Worm (Caenorhabditis elegans): Measurements from ENCODE around the gene bath-45.
"Not testable (repeated sequence)": the region's sequence is repeated elsewhere in the genome, so short reads cannot be mapped to it uniquely, and the experiment has no call there.

Gene bath-45

ce11 chrII:13122720-13123119, at the start of gene bath-45:
bath-45 (plus strand) TSS chrII:13123020.
- TF ChIP-seq ztf-23 (GFP tag; IDR thresholded peaks at IDR 0.05) (no peak), flt-1 (GFP tag; IDR thresholded peaks at IDR 0.05) (no peak), tab-1 (GFP tag; IDR thresholded peaks at IDR 0.05) (no peak), T22C8.4 (GFP tag; IDR thresholded peaks at IDR 0.05) (no peak), ztf-29 (GFP tag; IDR thresholded peaks at IDR 0.05) (no peak), med-1 (GFP tag; optimal IDR thresholded peaks at IDR 0.05; ENCODE audit: insufficient read depth) (no peak), ref-1 (GFP tag; conservative IDR thresholded peaks at IDR 0.05) (no peak), cog-1 (tag; optimal IDR thresholded peaks at IDR 0.05) (no peak), klf-2 (GFP tag; conservative IDR thresholded peaks at IDR 0.05) (no peak)

- TF ChIP-seq ztf-29 (GFP tag; IDR thresholded peaks at IDR 0.05) = no peak
- no peak for TF ChIP-seq ztf-23 (GFP tag; IDR thresholded peaks at IDR 0.05)
- TF ChIP-seq ref-1 (GFP tag; conservative IDR thresholded peaks at IDR 0.05) = no peak
- no peak for TF ChIP-seq klf-2 (GFP tag; conservative IDR thresholded peaks at IDR 0.05)
- TF ChIP-seq med-1 (GFP tag; optimal IDR thresholded peaks at IDR 0.05; ENCODE audit: insufficient read depth) = no peak
- TF ChIP-seq flt-1 (GFP tag; IDR thresholded peaks at IDR 0.05) = no peak
- no peak for TF ChIP-seq cog-1 (tag; optimal IDR thresholded peaks at IDR 0.05)
- TF ChIP-seq tab-1 (GFP tag; IDR thresholded peaks at IDR 0.05) = no peak
- no peak for TF ChIP-seq T22C8.4 (GFP tag; IDR thresholded peaks at IDR 0.05)
Observed at ce11 chrII:13073102-13073501, 49.7 kb upstream of the bath-45 start, which contains the start of gene F42G4.5. F42G4.5 (plus strand) TSS chrII:13073480.

ce11 chrII:13073742-13074141, 49.1 kb upstream of the bath-45 start:
- TF ChIP-seq ztf-29 (GFP tag; IDR thresholded peaks at IDR 0.05) = no peak
- TF ChIP-seq med-1 (GFP tag; optimal IDR thresholded peaks at IDR 0.05; ENCODE audit: insufficient read depth) = no peak
- no peak for TF ChIP-seq T22C8.4 (GFP tag; IDR thresholded peaks at IDR 0.05)
- no peak for TF ChIP-seq tab-1 (GFP tag; IDR thresholded peaks at IDR 0.05)
- no peak for TF ChIP-seq klf-2 (GFP tag; conservative IDR thresholded peaks at IDR 0.05)
- TF ChIP-seq flt-1 (GFP tag; IDR thresholded peaks at IDR 0.05) = no peak
- no peak for TF ChIP-seq cog-1 (tag; optimal IDR thresholded peaks at IDR 0.05)
- no peak for TF ChIP-seq ztf-23 (GFP tag; IDR thresholded peaks at IDR 0.05)
- no peak for TF ChIP-seq ref-1 (GFP tag; conservative IDR thresholded peaks at IDR 0.05)

DNA sequence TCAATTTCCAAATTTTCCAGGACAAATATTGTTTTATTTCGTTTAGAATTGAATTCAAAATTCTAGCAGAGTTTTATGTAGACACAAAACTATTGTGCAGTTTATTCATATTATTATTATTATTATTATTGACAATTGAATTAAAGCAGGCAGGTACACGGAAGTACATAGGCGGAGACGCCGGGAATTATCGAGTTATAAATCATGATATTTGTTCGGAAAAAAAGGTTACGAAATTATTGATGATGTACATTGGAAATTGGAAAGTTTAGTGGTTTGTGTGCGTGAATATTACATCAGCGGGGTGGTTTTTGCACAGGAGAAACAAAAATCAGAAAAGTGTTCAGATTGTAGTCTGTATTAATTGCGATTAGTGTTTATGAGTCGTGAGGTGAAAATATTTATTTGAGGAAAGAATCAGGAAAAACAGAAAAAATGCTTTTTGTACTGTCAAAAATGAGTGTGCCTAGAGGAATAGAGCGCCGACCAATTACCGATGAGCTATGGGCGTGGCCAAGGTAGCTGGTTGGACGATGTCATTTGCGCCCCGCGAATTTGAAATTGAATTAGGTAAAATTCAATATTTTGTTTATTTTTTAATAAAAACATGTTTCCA, 46.4 kb upstream of the bath-45 start:
- no peak for TF ChIP-seq med-1 (GFP tag; optimal IDR thresholded peaks at IDR 0.05; ENCODE audit: insufficient read depth)
- no peak for TF ChIP-seq ztf-29 (GFP tag; IDR thresholded peaks at IDR 0.05)
- TF ChIP-seq tab-1 (GFP tag; IDR thresholded peaks at IDR 0.05) = no peak
- TF ChIP-seq T22C8.4 (GFP tag; IDR thresholded peaks at IDR 0.05) = no peak
- no peak for TF ChIP-seq cog-1 (tag; optimal IDR thresholded peaks at IDR 0.05)
- no peak for TF ChIP-seq flt-1 (GFP tag; IDR thresholded peaks at IDR 0.05)
- TF ChIP-seq klf-2 (GFP tag; conservative IDR thresholded peaks at IDR 0.05) = no peak
- TF ChIP-seq ref-1 (GFP tag; conservative IDR thresholded peaks at IDR 0.05) = no peak
- TF ChIP-seq ztf-23 (GFP tag; IDR thresholded peaks at IDR 0.05) = no peak

ce11 chrII:13077746-13078145, 45.1 kb upstream of the bath-45 start:
- TF ChIP-seq ztf-23 (GFP tag; IDR thresholded peaks at IDR 0.05) = no peak
- TF ChIP-seq ztf-29 (GFP tag; IDR thresholded peaks at IDR 0.05) = no peak
- TF ChIP-seq med-1 (GFP tag; optimal IDR thresholded peaks at IDR 0.05; ENCODE audit: insufficient read depth) = no peak
- no peak for TF ChIP-seq ref-1 (GFP tag; conservative IDR thresholded peaks at IDR 0.05)
- TF ChIP-seq klf-2 (GFP tag; conservative IDR thresholded peaks at IDR 0.05) = no peak
- TF ChIP-seq cog-1 (tag; optimal IDR thresholded peaks at IDR 0.05) = no peak
- TF ChIP-seq flt-1 (GFP tag; IDR thresholded peaks at IDR 0.05) = no peak
- TF ChIP-seq tab-1 (GFP tag; IDR thresholded peaks at IDR 0.05) = no peak
- no peak for TF ChIP-seq T22C8.4 (GFP tag; IDR thresholded peaks at IDR 0.05)

DNA sequence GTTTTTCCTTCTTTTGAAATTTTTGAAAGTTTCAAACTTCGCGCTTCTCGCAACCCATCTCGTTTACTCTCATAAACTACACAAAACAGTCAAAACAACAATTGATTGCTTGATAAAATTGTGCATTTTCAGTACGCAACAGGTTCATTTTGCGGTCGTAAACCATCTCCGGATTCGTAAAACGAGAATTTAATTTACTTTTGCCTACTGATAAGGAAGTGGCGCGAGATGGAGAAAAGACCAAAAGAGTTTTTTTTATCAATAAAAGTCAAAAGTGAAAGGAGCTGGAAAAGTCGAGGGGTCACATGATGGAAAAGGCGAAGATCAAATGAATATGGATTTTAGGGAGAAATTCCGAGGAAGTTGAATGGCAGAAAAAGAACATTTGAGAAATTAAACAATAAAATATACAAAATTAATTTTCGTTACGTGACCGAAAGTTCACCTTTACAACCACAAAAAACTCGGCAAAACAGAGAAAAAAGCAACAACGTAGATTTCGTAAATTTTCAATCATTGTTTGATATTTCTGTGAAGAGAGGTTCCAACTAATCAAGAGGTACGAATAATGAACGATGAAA, 43.9 kb upstream of the bath-45 start, which contains the start of gene F42G4.6:
Gene F42G4.6 (plus strand): TSS at position 531 of the 581 bp plus-strand sequence.
- TF ChIP-seq ref-1 (GFP tag; conservative IDR thresholded peaks at IDR 0.05) = no peak
- TF ChIP-seq tab-1 (GFP tag; IDR thresholded peaks at IDR 0.05) = no peak

- TF ChIP-seq ref-1 (GFP tag; conservative IDR thresholded peaks at IDR 0.05); med-1 (GFP tag; optimal IDR thresholded peaks at IDR 0.05; ENCODE audit: insufficient read depth); klf-2 (GFP tag; conservative IDR thresholded peaks at IDR 0.05): not testable (repeated sequence)
Observed at ce11 chrII:13080607-13081006, 42.2 kb upstream of the bath-45 start, which contains the start of gene Y81G3A.2. Y81G3A.2 (plus strand) TSS chrII:13080907.

- TF ChIP-seq ztf-23 (GFP tag; IDR thresholded peaks at IDR 0.05); flt-1 (GFP tag; IDR thresholded peaks at IDR 0.05); med-1 (GFP tag; optimal IDR thresholded peaks at IDR 0.05; ENCODE audit: insufficient read depth): not testable (repeated sequence)
Observed at ce11 chrII:13082403-13082802, 40.4 kb upstream of the bath-45 start, which contains the start of gene Y81G3A.6. Y81G3A.6 (minus strand) TSS chrII:13082503.

DNA sequence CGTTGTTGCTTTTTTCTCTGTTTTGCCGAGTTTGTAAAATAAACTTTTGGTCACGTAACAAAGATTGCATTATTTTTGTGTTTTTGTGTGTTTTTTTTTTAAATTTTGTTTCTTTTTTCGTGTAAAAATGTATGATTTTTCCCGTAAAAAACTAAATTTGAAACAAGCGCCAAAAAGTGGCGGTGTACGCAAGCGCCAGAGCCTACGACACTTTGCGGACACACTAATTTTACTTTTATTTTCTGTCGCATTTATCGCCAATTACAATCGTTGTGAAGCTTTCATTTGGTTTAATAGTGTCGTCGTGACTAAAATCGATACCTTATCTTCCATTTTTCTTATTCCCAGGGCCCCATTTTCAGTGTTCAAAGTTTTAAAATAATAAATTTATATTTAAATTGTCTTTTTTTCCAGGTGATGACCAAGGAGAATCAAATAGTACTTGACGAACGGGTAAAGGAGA, 39.0 kb upstream of the bath-45 start, which contains the start of the genes Y81G3A.1 and gcn-2:
Gene Y81G3A.1 (minus strand): TSS at position 175 of the 463 bp plus-strand sequence.
Gene gcn-2 (plus strand): TSS at position 413 of the 463 bp plus-strand sequence.
- no peak for TF ChIP-seq T22C8.4 (GFP tag; IDR thresholded peaks at IDR 0.05)
- TF ChIP-seq klf-2 (GFP tag; conservative IDR thresholded peaks at IDR 0.05) = no peak
- no peak for TF ChIP-seq ztf-29 (GFP tag; IDR thresholded peaks at IDR 0.05)
- TF ChIP-seq ref-1 (GFP tag; conservative IDR thresholded peaks at IDR 0.05) = no peak
- TF ChIP-seq ztf-23 (GFP tag; IDR thresholded peaks at IDR 0.05) = no peak
- no peak for TF ChIP-seq med-1 (GFP tag; optimal IDR thresholded peaks at IDR 0.05; ENCODE audit: insufficient read depth)
- no peak for TF ChIP-seq flt-1 (GFP tag; IDR thresholded peaks at IDR 0.05)
- no peak for TF ChIP-seq tab-1 (GFP tag; IDR thresholded peaks at IDR 0.05)
- no peak for TF ChIP-seq cog-1 (tag; optimal IDR thresholded peaks at IDR 0.05)
